Fruit fly (Drosophila melanogaster): ENCODE data around the gene CG5103.

The CG5103 gene

DNA sequence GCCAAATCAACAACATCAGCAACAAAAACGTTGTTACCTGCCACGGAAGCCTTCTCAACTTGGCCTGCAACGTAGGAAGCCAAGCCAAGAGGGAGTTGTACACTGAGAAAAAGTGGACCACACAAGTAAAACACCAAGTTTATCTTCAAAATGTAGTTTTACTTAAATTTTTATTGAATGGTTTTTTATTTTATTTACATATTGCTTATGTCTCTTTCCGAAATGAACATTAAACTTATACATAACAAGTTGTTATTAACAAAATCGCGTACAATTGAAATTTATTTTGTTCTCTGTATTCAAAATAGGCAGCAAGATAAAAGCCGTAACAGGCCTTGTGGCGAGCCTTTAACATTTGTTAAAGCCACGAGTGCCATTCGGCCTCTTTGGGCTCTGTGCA lies 45.2 kb downstream of the CG5103 start:
- no peak for TF ChIP-seq Myc (optimal IDR thresholded peaks at IDR 0.05)

DNA sequence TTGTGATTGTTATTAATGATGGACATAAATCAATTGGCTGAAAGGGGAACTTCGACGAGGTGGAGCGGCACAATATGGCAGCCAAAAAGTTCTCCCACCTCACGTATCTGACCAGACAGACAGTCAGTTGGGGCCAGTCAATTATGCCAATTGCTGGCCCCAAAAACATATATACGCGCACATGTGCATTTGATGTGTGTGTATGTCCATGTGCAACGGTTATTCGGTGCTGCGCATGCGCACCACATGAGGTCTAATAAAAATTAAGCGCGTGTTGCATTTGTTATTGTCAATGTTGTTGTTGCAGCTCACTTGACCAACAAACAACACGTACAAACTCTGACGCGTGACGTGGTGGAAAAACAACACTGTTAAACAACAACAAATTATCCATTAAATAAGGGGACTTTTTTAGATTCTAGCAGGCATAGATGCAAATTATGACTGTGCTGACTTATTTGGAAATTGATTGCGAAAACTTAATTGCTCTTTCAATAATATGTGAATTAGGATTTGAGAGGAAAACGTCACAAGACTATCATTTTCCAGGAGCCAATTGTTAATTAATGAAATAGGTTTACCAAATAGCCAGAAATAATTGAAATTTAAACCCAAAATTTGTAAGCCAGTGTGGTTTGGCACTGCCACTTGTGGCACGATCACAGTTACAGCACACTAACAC lies 45.8 kb downstream of the CG5103 start:
- TF ChIP-seq h (optimal IDR thresholded peaks at IDR 0.05) (no peak), Myc (optimal IDR thresholded peaks at IDR 0.05) (no peak)

- TF ChIP-seq insv (optimal IDR thresholded peaks at IDR 0.05) = no peak
- no peak for TF ChIP-seq Sin3A (optimal IDR thresholded peaks at IDR 0.05)
- no peak for TF ChIP-seq psq (optimal IDR thresholded peaks at IDR 0.05)
- TF ChIP-seq ttk (optimal IDR thresholded peaks at IDR 0.05) = no peak
- no peak for TF ChIP-seq h (optimal IDR thresholded peaks at IDR 0.05)
- TF ChIP-seq Myc (optimal IDR thresholded peaks at IDR 0.05) = no peak
Measured at dm6 chr3L:18245709-18246080, 48.4 kb downstream of the CG5103 start.

dm6 chr3L:18244982-18245708 lies 48.9 kb downstream of the CG5103 start:
- TF ChIP-seq h (optimal IDR thresholded peaks at IDR 0.05) (no peak), insv (optimal IDR thresholded peaks at IDR 0.05) (no peak), Myc (optimal IDR thresholded peaks at IDR 0.05) (no peak), ttk (optimal IDR thresholded peaks at IDR 0.05) (no peak), Sin3A (optimal IDR thresholded peaks at IDR 0.05) (no peak), psq (optimal IDR thresholded peaks at IDR 0.05) (no peak)

DNA sequence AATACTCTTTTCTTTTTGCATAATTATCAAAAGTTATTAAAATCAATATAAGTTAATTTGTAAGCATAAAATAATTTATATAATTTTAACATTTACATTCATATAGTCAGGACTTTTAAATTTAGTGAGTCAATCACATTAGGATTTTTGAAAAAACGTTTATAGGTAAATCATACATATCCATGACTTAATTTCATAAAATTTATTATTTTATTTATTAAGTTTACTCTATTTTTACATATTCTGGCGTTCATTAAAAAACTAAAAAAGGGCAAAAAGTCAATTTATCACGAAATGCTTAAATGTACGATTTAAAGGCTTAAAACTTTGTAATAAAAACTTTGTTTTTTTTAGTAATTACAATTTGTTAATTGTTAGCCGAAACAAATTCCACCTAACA lies 49.9 kb downstream of the CG5103 start:
- TF ChIP-seq Myc (optimal IDR thresholded peaks at IDR 0.05) = no peak

DNA sequence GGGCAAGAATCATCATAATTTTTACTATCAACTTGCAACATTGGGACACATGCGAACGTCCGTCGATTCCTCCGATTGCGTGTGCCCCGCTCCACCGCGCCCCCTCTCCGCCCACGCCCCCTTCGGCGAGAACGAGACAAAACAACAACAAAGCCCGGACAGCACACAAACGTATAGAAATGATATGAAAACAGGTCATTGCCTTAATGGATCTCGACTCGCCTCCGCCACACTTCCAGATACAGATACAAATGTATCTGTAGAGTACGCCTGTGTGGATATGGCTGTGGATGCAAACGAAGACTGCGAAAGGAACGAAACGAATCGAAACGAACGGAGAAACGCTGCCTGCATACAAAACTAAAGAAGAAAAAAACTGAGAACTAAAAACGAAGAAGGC lies 50.4 kb downstream of the CG5103 start:
- TF ChIP-seq insv (optimal IDR thresholded peaks at IDR 0.05) (no peak), psq (optimal IDR thresholded peaks at IDR 0.05) (no peak), h (optimal IDR thresholded peaks at IDR 0.05) (no peak), Sin3A (optimal IDR thresholded peaks at IDR 0.05) (no peak), ttk (optimal IDR thresholded peaks at IDR 0.05) (no peak), Myc (optimal IDR thresholded peaks at IDR 0.05) (no peak)

DNA sequence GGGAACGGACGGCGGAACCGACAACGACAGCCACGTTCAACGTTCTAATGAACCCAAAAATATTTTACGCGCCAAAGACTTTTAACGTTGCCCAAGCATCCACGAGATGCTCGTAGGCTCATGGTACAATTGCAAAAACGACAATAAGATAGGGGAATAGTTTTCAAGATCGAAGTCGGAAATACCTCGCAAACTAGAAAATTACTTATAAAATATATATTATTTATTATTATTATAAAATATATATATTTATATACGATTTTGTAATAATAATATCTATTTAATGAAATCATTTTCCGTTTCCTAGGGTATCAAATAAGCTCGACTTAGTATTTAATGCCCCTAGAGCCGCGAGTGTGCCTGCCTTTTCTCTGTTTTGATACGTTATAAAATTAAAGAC lies 50.9 kb downstream of the CG5103 start:
- TF ChIP-seq Myc (optimal IDR thresholded peaks at IDR 0.05) = no peak
- TF ChIP-seq psq (optimal IDR thresholded peaks at IDR 0.05) = no peak
- TF ChIP-seq insv (optimal IDR thresholded peaks at IDR 0.05) = no peak
- no peak for TF ChIP-seq ttk (optimal IDR thresholded peaks at IDR 0.05)
- no peak for TF ChIP-seq Sin3A (optimal IDR thresholded peaks at IDR 0.05)
- TF ChIP-seq h (optimal IDR thresholded peaks at IDR 0.05) = no peak
